Fruit fly (Drosophila melanogaster): ENCODE data around the gene CG13855.

Gene CG13855

dm6 chr3R:22358810-22359209 lies 46.9 kb upstream of the CG13855 start (continued):
- TF ChIP-seq CG11560 (tag; IDR thresholded peaks at IDR 0.05) (0 out of 3 replicates have a peak, but pooled peaks have one; percentile 39), sima (GFP tag; optimal IDR thresholded peaks at IDR 0.05) (no peak), br (optimal IDR thresholded peaks at IDR 0.05) (no peak), Ada2b (GFP tag; IDR thresholded peaks at IDR 0.05) (peak; percentile 69), Doc3 (GFP tag; IDR thresholded peaks at IDR 0.05; ENCODE audit: partially characterized antibody) (no peak), Sin3A (optimal IDR thresholded peaks at IDR 0.05) (no peak), NfI (GFP tag; optimal IDR thresholded peaks at IDR 0.05) (peak; percentile 53), dmrt99B (tag; optimal IDR thresholded peaks at IDR 0.05) (peak; percentile 62), CG13775 (GFP tag; optimal IDR thresholded peaks at IDR 0.05) (peak; percentile 44), CG31441 (GFP tag; IDR thresholded peaks at IDR 0.05) (peak; percentile 85), Lpt (GFP tag; optimal IDR thresholded peaks at IDR 0.05) (no peak), Ets97D (GFP tag; optimal IDR thresholded peaks at IDR 0.05) (no peak), D19B (GFP tag; optimal IDR thresholded peaks at IDR 0.05) (no peak), CG4707 (GFP tag; optimal IDR thresholded peaks at IDR 0.05) (peak; percentile 67), emc (GFP tag; optimal IDR thresholded peaks at IDR 0.05) (no peak), eve (GFP tag; optimal IDR thresholded peaks at IDR 0.05) (no peak), Blimp-1 (GFP tag; optimal IDR thresholded peaks at IDR 0.05) (peak; percentile 88), CG11093 (GFP tag; IDR thresholded peaks at IDR 0.05) (peak; percentile 54; the same call in 2 of the 3 replicates), Ptx1 (GFP tag; IDR thresholded peaks at IDR 0.05) (peak; percentile 77), Dref (GFP tag; IDR thresholded peaks at IDR 0.05) (no peak), CG10959 (GFP tag; IDR thresholded peaks at IDR 0.05) (peak; percentile 66), fd102C (GFP tag; optimal IDR thresholded peaks at IDR 0.05) (no peak), knrl (GFP tag; IDR thresholded peaks at IDR 0.05; ENCODE audit: partially characterized antibody) (no peak), CG11723 (GFP tag; optimal IDR thresholded peaks at IDR 0.05) (peak; percentile 47), Bdp1 (GFP tag; optimal IDR thresholded peaks at IDR 0.05) (peak; percentile 75), her (GFP tag; optimal IDR thresholded peaks at IDR 0.05) (no peak), CG34224 (GFP tag; IDR thresholded peaks at IDR 0.05; ENCODE audit: partially characterized antibody) (no peak), HLH4C (GFP tag; IDR thresholded peaks at IDR 0.05; ENCODE audit: partially characterized antibody) (no peak), Mad (GFP tag; optimal IDR thresholded peaks at IDR 0.05) (peak; percentile 52), gt (GFP tag; IDR thresholded peaks at IDR 0.05) (no peak), sr (GFP tag; IDR thresholded peaks at IDR 0.05) (peak; percentile 22; the same call in 1 of the 3 replicates), HLH54F (GFP tag; optimal IDR thresholded peaks at IDR 0.05) (peak; percentile 9), Asciz (GFP tag; optimal IDR thresholded peaks at IDR 0.05) (peak; percentile 92), fru (optimal IDR thresholded peaks at IDR 0.05) (no peak), Awh (GFP tag; IDR thresholded peaks at IDR 0.05) (peak; percentile 83), CG10267 (tag; optimal IDR thresholded peaks at IDR 0.05) (peak; percentile 65), fd64A (GFP tag; optimal IDR thresholded peaks at IDR 0.05) (peak; percentile 86), CG5953 (GFP tag; IDR thresholded peaks at IDR 0.05) (peak; percentile 57; the same call in 1 of the 2 replicates), dm (GFP tag; optimal IDR thresholded peaks at IDR 0.05) (no peak), cas (GFP tag; IDR thresholded peaks at IDR 0.05) (no peak), tgo (GFP tag; IDR thresholded peaks at IDR 0.05) (peak; percentile 75), MTF-1 (GFP tag; optimal IDR thresholded peaks at IDR 0.05; ENCODE audit: borderline replicate concordance) (peak; percentile 44), ttk (GFP tag; IDR thresholded peaks at IDR 0.05) (peak; percentile 72), prd (optimal IDR thresholded peaks at IDR 0.05) (no peak), prd (GFP tag; IDR thresholded peaks at IDR 0.05) (peak; percentile 79), Chrac-16 (GFP tag; optimal IDR thresholded peaks at IDR 0.05) (peak; percentile 32), CG8281 (tag; optimal IDR thresholded peaks at IDR 0.05) (peak; percentile 54), CG3281 (GFP tag; optimal IDR thresholded peaks at IDR 0.05) (peak; percentile 52), sob (GFP tag; IDR thresholded peaks at IDR 0.05) (peak; percentile 64), wor (GFP tag; IDR thresholded peaks at IDR 0.05) (0 out of 2 replicates have a peak, but pooled peaks have one; percentile 16), chm (GFP tag; IDR thresholded peaks at IDR 0.05) (peak; percentile 77), B-H2 (GFP tag; optimal IDR thresholded peaks at IDR 0.05) (no peak), onecut (GFP tag; IDR thresholded peaks at IDR 0.05) (peak; percentile 38)
